Fruit fly (Drosophila melanogaster) whole organism, prepupa: Measurements from ENCODE around the gene CG15546.

Experiments used
- CG11902 ChIP-seq: fragments of 200-800 bp; sonication (Bioruptor generic); optimal IDR thresholded peaks from 3 replicates; lab custom pipeline; 2016; ENCODE audit warnings: missing biosample characterization, missing genetic modification characterization
- CG16779 ChIP-seq: fragments of 200-800 bp; sonication (Bioruptor generic); optimal IDR thresholded peaks from 3 replicates; lab custom pipeline; 2017; ENCODE audit warnings: missing biosample characterization, mild to moderate bottlenecking, missing genetic modification characterization
- CG34406 ChIP-seq: fragments of 200-800 bp; sonication (Bioruptor generic); optimal IDR thresholded peaks from 3 replicates; lab custom pipeline; 2016; ENCODE audit warnings: missing biosample characterization, missing genetic modification characterization
- CG9139 ChIP-seq: fragments of 200-800 bp; sonication (Bioruptor generic); optimal IDR thresholded peaks from 3 replicates; lab custom pipeline; 2017; ENCODE audit warnings: missing biosample characterization, mild to moderate bottlenecking, missing genetic modification characterization
- Eip93F ChIP-seq: fragments of 200-800 bp; sonication (Bioruptor generic); optimal IDR thresholded peaks from 2 replicates; lab custom pipeline; 2016; ENCODE audit warnings: missing biosample characterization, mild to moderate bottlenecking, missing genetic modification characterization
- Gug ChIP-seq: fragments of 200-800 bp; sonication (Bioruptor generic); IDR thresholded peaks from 2 replicates; pipeline ENCODE4 v1.3.6; 2022; ENCODE audit warnings: missing biosample characterization, missing genetic modification characterization
- Smox ChIP-seq: fragments of 200-800 bp; sonication (Bioruptor generic); optimal IDR thresholded peaks from 3 replicates; lab custom pipeline; 2016; ENCODE audit warnings: missing biosample characterization, missing genetic modification characterization
- fd85E ChIP-seq: fragments of 200-800 bp; sonication (Bioruptor generic); optimal IDR thresholded peaks from 3 replicates; lab custom pipeline; 2016; ENCODE audit warnings: missing biosample characterization, missing genetic modification characterization
- lz ChIP-seq: fragments of 200-800 bp; sonication (Bioruptor generic); optimal IDR thresholded peaks from 3 replicates; lab custom pipeline; 2016; ENCODE audit warnings: missing biosample characterization, missing genetic modification characterization
- svp ChIP-seq: fragments of 200-800 bp; sonication (Bioruptor generic); peaks from one replicate; lab custom pipeline; 2016; ENCODE audit warnings: missing biosample characterization, missing genetic modification characterization

DNA sequence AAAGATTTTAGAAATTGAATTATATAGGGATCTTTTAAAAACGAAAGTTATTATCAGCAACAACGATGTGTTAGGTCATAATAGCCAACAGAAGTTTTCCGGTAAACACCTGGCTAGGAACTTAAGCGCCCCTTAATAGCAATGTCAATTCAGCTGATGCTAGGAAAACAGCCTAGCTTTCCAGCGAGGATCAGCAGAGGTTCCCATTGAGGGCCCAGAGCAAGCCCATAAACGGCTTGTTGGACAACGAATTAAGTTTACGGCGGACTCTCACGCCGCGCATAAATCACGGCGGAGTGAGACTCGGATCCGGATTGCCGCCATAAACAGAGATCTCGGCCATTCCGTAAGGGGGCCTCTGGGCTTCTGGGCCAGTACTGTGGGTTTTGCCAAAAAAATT is 37.7 kb upstream of the CG15546 start:
- TF ChIP-seq Gug (GFP tag; lab: Robert Waterston, UW) (no peak), lz (GFP tag; lab: Kevin White, UChicago) (no peak), CG16779 (tag; lab: Kevin White, UChicago) (no peak), CG11902 (GFP tag; lab: Kevin White, UChicago) (no peak), CG34406 (GFP tag; lab: Kevin White, UChicago) (no peak), Smox (GFP tag; lab: Kevin White, UChicago) (no peak), svp (GFP tag; lab: Kevin White, UChicago) (no peak), Eip93F (no peak), CG9139 (no peak), fd85E (no peak)
